Worm (Caenorhabditis elegans) whole organism, dauer: ENCODE data around the gene ZC239.16.
"Not testable (repeated sequence)": the region's sequence is repeated elsewhere in the genome, so short reads cannot be mapped to it uniquely, and the experiment has no call there.

Experiments used
- unc-62 ChIP-seq: sonication (generic microtip); optimal IDR thresholded peaks from 2 replicates; lab custom pipeline; 2017; ENCODE audit warnings: missing biosample characterization, missing genetic modification reagents, missing genetic modification characterization

ZC239.16 gene

DNA sequence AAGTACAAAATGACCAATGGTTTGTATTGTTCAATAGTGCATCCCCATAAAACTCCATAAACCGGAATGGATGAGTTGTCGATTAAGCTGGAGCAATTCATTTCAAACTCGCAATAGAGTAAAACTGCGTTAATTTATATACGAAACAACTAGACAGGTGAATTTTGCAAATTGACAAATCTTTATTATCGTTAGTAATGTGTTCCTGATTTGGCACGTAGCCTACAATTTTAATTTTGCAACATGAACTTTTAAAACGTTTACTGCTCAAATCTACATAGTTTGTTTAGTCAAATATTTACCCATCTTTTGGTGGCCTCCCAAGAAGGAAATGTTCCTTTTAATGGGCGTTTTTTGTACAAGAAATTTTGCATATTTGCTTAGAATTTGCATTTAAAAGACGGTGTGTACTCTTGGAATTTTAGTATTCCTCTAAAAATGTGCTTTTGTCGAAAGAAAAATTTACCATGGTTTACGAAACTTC lies 12.0 kb upstream of the ZC239.16 start, which contains the start of the genes srz-67 and C17F4.11:
Gene srz-67, minus strand, starts transcription at position 101 of the 484 bp plus-strand sequence.
Gene C17F4.11, plus strand, starts transcription at position 434 of the 484 bp plus-strand sequence.
- TF ChIP-seq unc-62 (GFP tag; lab: Kevin White, UChicago): no peak

- TF ChIP-seq unc-62 (GFP tag; lab: Kevin White, UChicago): no peak
Measured at ce11 chrII:3234725-3235124, 9.6 kb upstream of the ZC239.16 start, which contains the start of gene C17F4.8. C17F4.8 (minus strand) TSS chrII:3234825.

DNA sequence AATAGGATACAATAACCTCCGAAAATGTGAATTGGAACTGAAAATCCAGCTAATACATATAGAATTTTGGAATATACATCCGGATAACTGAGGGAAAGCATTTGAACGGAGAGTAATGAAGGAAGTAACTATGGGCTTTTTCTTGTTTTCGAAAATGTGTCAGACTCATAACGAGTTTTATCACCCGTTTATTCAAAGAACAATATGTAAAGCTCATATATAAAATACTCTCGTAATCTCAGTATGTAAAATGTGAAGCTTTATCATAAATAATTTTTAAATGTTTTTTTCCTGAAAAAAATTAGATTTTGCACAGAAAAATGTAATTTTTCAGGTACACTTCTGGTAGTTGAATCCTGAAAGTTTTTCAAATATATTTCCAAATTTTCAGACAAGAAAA lies 5.3 kb upstream of the ZC239.16 start, which contains the start of gene srh-297:
Gene srh-297, minus strand, starts transcription at position 101 of the 400 bp plus-strand sequence.
- TF ChIP-seq unc-62 (GFP tag; lab: Kevin White, UChicago): no peak

DNA sequence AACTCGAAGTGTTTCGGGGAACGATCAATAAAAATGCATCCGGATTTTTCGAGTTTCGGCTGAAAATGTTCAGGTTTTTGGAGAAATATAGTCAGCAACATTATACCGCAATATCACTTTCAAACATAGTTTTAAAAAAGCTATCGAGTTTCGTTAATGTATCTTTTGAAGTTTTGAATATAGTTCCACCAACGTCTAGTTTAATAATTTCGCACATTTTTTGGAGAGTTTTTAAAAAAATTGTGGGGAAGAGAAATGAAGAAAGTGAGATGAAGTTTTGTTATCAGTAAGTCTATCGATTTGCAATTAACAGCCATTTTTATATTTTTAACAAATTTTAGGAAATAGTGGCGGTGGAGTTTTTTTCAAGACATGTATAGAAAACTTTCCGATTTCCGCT lies 661 bp upstream of the ZC239.16 start, which contains the start of gene ZC239.17:
Gene ZC239.17, minus strand, starts transcription at position 101 of the 400 bp plus-strand sequence.
- no peak for TF ChIP-seq unc-62 (GFP tag; lab: Kevin White, UChicago)

ce11 chrII:3224631-3225030 lies 488 bp downstream of the ZC239.16 start, which contains the start of gene ZC239.15:
ZC239.15 (minus strand) TSS chrII:3224731.
- TF ChIP-seq unc-62 (GFP tag; lab: Kevin White, UChicago): no peak

- no peak for TF ChIP-seq unc-62 (GFP tag; lab: Kevin White, UChicago)
Measured at ce11 chrII:3222686-3223085, 2.4 kb downstream of the ZC239.16 start, which contains the start of gene ZC239.13. ZC239.13 (minus strand) TSS chrII:3222839.

DNA sequence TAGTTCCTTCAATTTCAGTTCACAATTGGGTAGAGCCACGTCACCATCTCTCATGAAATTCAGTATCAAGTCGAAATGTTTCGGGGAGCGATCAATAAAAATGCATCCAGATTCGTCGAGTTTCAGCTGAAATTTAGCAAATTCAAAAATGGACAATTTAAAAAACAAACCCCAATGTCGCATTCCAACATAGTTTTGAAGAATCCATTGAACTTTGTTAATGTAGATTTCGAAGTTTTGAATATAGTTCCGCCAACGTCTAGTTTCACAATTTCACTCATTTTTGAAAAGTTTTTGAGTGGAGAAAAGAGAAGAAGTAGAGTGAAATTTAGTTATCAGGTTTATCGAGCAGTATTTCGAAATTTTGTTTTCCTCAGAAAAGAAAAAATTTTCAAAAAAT lies 3.4 kb downstream of the ZC239.16 start, which contains the start of gene ZC239.14:
Gene ZC239.14, minus strand, starts transcription at position 305 of the 400 bp plus-strand sequence.
- TF ChIP-seq unc-62 (GFP tag; lab: Kevin White, UChicago): no peak

ce11 chrII:3220723-3221122 lies 4.4 kb downstream of the ZC239.16 start, which contains the start of gene ZC239.22:
ZC239.22 (minus strand) TSS chrII:3220823.
- no peak for TF ChIP-seq unc-62 (GFP tag; lab: Kevin White, UChicago)

ce11 chrII:3215762-3216161 lies 9.4 kb downstream of the ZC239.16 start, which contains the start of gene ZC239.3:
ZC239.3 (plus strand) TSS chrII:3216062.
- not testable (repeated sequence) for TF ChIP-seq unc-62 (GFP tag; lab: Kevin White, UChicago)

- TF ChIP-seq unc-62 (GFP tag; lab: Kevin White, UChicago): no peak
Measured at ce11 chrII:3213898-3214297, 11.2 kb downstream of the ZC239.16 start, which contains the start of gene ZC239.4. ZC239.4 (plus strand) TSS chrII:3214198.

ce11 chrII:3210365-3210764 lies 14.8 kb downstream of the ZC239.16 start, which contains the start of gene ZC239.5:
ZC239.5 (plus strand) TSS chrII:3210665.
- TF ChIP-seq unc-62 (GFP tag; lab: Kevin White, UChicago): no peak

- no peak for TF ChIP-seq unc-62 (GFP tag; lab: Kevin White, UChicago)
Measured at ce11 chrII:3209251-3209650, 15.9 kb downstream of the ZC239.16 start, which contains the start of gene ZC239.6. ZC239.6 (plus strand) TSS chrII:3209631.

DNA sequence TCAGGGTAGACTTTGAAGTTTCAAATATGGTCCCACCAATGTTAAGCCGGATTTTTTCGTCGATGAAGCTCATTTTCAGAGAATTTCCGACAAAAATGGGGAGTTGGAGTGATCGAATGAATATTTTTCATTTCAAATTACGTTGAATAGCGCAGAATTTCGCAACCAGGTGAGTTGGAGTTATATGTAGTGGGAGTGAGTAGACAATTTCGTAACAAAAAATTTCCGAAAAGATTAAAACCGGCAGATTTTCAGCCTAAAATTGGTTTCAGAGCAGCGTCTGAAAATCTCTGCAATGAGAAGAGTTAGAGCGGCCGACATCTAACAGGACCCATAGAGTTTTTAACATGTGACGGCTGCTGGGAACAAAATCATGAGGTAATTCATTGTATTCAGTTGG lies 16.4 kb downstream of the ZC239.16 start, which contains the start of gene sdz-35:
Gene sdz-35, minus strand, starts transcription at position 101 of the 400 bp plus-strand sequence.
- no peak for TF ChIP-seq unc-62 (GFP tag; lab: Kevin White, UChicago)

DNA sequence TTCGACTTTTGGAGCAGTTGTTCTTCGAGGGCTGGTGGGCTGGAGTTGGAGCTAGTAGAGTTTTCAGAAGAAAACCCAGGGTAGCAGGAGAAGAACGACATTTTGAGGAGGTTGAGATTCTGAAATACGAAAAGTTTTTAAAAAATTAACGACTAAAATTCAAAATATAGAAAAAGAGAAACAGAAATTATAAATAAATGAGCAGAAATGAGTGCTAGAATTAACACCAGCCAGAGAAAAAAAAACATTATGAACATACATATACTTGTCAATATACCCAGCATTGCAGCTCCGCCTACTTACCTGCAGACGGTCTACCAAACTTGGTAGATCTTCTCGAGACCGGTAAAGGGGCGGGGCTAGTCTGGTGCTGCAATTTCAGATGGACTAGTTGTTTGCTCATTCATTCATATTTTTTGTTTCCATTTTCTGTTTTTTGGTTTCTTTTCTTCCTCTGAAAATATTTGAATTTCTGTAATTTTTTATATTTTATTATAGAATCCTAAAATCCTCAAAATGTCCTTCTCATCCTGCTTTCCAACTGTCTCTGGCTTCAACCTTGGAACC lies 18.6 kb downstream of the ZC239.16 start, which contains the start of the genes ZC239.20 and ZC239.21:
Gene ZC239.20, minus strand, starts transcription at position 101 of the 567 bp plus-strand sequence.
Gene ZC239.21, plus strand, starts transcription at position 517 of the 567 bp plus-strand sequence.
- no peak for TF ChIP-seq unc-62 (GFP tag; lab: Kevin White, UChicago)

DNA sequence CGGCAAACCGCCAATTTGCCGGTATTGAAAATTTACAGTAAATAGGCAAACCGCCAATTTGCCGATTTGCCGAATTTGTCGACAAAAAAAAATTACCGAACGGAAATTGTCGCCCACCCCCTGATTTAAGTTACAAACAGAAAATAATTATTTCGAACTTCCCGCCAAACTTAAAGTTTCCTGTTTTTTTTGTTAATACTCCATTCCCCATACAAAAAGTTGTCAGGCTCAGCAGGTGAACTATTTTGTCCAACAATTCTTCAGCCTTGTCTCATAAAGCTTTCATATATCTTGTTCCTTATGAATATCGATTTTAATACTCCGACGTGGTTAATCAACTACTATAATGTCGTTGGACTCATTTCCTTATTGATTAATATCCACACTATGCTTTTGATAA lies 21.7 kb downstream of the ZC239.16 start, which contains the start of gene sri-50:
Gene sri-50, plus strand, starts transcription at position 301 of the 400 bp plus-strand sequence.
- no peak for TF ChIP-seq unc-62 (GFP tag; lab: Kevin White, UChicago)

- TF ChIP-seq unc-62 (GFP tag; lab: Kevin White, UChicago): no peak
Measured at ce11 chrII:3202519-3202918, 22.6 kb downstream of the ZC239.16 start, which contains the start of gene sri-53. sri-53 (minus strand) TSS chrII:3202619.
